Worm (Caenorhabditis elegans) whole organism, L1 larva: ENCODE results near the gene Y54G2A.41.
"Not testable (repeated sequence)": the region's sequence is repeated elsewhere in the genome, so short reads cannot be mapped to it uniquely, and the experiment has no call there.

Experiments used
- efl-1 ChIP-seq, 4 experiments: fragments of 150-350 bp; optimal IDR thresholded peaks in 3 of 4; peaks in 1 of 4; 1 replicate in 1 of 4; 2 replicates in 3 of 4; lab custom pipeline; 2014; ENCODE audit warnings: missing biosample characterization in 2 of 4, missing genetic modification characterization in 2 of 4, missing genetic modification reagents in 2 of 4
- hlh-17 ChIP-seq: fragments of 200-800 bp; sonication (Bioruptor generic); optimal IDR thresholded peaks from 2 replicates; lab custom pipeline; 2018; ENCODE audit warnings: missing genetic modification characterization, mild to moderate bottlenecking, missing compliant biosample characterization, moderate library complexity, borderline replicate concordance
- lin-14 ChIP-seq: fragments of 200-800 bp; sonication (Bioruptor generic); optimal IDR thresholded peaks from 2 replicates; lab custom pipeline; 2018; ENCODE audit warnings: mild to moderate bottlenecking, missing genetic modification characterization, moderate library complexity, missing compliant biosample characterization
- unc-86 ChIP-seq: sonication (generic microtip); optimal IDR thresholded peaks from 2 replicates; lab custom pipeline; 2016; ENCODE audit warnings: missing genetic modification characterization, missing compliant biosample characterization
- unc-98 ChIP-seq: fragments of 200-800 bp; sonication (Bioruptor generic); IDR thresholded peaks from 2 replicates; pipeline ENCODE4 v1.3.6; 2022; ENCODE audit warnings: missing genetic modification characterization, missing compliant biosample characterization

Y54G2A.41 gene

DNA sequence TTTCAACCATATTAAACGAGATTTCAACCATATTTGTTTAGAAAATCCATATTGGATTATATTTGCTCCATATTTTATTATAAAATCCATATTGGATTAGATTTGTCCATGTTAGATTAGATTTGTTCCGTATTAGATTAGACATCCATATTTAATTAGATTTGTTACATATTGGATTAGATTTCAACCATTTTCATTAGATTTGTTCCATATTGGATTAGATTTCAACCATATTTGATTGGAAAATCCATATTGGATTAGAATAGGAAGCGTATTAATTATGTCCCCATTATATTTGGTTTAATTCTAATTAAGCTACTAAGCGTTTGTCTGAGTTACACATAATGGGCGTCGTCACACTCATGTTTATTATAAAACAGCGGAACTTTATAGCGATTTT is 49.9 kb downstream of the Y54G2A.41 start, which contains the start of gene Y54G2A.44:
Gene Y54G2A.44 (plus strand): TSS at position 301 of the 400 bp plus-strand sequence.
- not testable (repeated sequence) for TF ChIP-seq unc-98; lin-14 (GFP tag; lab: Kevin White, UChicago); unc-86 (tag; lab: Kevin White, UChicago)

DNA sequence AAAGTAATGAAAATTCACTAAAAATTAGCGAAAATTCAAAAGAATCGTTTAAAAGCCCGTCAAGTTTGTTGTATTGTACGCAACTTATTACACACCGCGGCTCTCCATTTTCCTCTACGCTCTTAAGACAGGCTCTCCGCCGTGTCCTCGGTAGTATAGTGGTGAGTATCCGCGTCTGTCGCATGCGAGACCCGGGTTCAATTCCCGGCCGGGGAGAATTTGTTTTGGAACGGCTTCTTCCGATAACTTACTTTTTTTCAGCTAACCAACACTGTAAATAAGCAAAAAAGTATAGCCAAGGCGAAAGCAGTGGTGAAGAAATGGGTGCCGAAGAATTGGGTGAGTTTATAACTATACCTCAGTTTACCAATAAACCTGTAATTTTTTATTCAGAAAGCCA is 50.5 kb downstream of the Y54G2A.41 start:
- TF ChIP-seq hlh-17 (GFP tag; lab: Kevin White, UChicago) (no peak), efl-1 (optimal IDR thresholded peaks at IDR 0.05; lab: Kevin White, UChicago) (no peak), efl-1 (GFP tag; optimal IDR thresholded peaks at IDR 0.05 in 1 of 2; lab: Kevin White, UChicago) (peak in 1 of 2 experiments; percentile 85)
